Fruit fly (Drosophila melanogaster) whole organism, prepupa: Measurements from ENCODE around the gene iPLA2-VIA.

ENCODE experiments used
- Ets96B ChIP-seq: fragments of 200-800 bp; optimal IDR thresholded peaks from 2 replicates; lab custom pipeline; 2019; ENCODE audit warnings: missing biosample characterization, mild to moderate bottlenecking, missing genetic modification characterization, moderate library complexity
- Smox ChIP-seq: fragments of 200-800 bp; sonication (Bioruptor generic); optimal IDR thresholded peaks from 3 replicates; lab custom pipeline; 2016; ENCODE audit warnings: missing biosample characterization, missing genetic modification characterization
- dac ChIP-seq: fragments of 200-800 bp; sonication (Bioruptor generic); optimal IDR thresholded peaks from 2 replicates; lab custom pipeline; 2017; ENCODE audit warnings: missing biosample characterization, mild to moderate bottlenecking, missing genetic modification characterization
- lz ChIP-seq: fragments of 200-800 bp; sonication (Bioruptor generic); optimal IDR thresholded peaks from 3 replicates; lab custom pipeline; 2016; ENCODE audit warnings: missing biosample characterization, missing genetic modification characterization

- TF ChIP-seq dac (GFP tag; lab: Kevin White, UChicago): no peak
- no peak for TF ChIP-seq Smox (GFP tag; lab: Kevin White, UChicago)
- no peak for TF ChIP-seq Ets96B (tag; lab: Kevin White, UChicago)
- TF ChIP-seq lz (GFP tag; lab: Kevin White, UChicago): peak; percentile 15
Measured at dm6 chr3L:9838534-9838933, 25.6 kb downstream of the iPLA2-VIA start, which contains the start of gene Cdk8.
